Fruit fly (Drosophila melanogaster) whole organism, wandering third instar larva: Measurements from ENCODE around the gene CG32713.

Experiments used
- Rel ChIP-seq, 2 experiments: fragments of 200-800 bp; sonication (Bioruptor generic) in 1 of 2; optimal IDR thresholded peaks; 2 replicates in 1 of 2; 3 replicates in 1 of 2; lab custom pipeline; 2016 to 2019; ENCODE audit warnings: mild to moderate bottlenecking in 2 of 2, missing biosample characterization in 2 of 2, missing genetic modification characterization in 2 of 2, moderate library complexity in 1 of 2
- Sp1 ChIP-seq: fragments of 200-800 bp; sonication (Bioruptor generic); optimal IDR thresholded peaks from 3 replicates; lab custom pipeline; 2019; ENCODE audit warnings: missing biosample characterization, mild to moderate bottlenecking, missing genetic modification characterization, moderate library complexity
- ey ChIP-seq: fragments of 200-800 bp; sonication (Bioruptor generic); optimal IDR thresholded peaks from 2 replicates; lab custom pipeline; 2016; ENCODE audit warnings: missing biosample characterization, missing genetic modification characterization
- h ChIP-seq: fragments of 200-800 bp; sonication (Bioruptor generic); optimal IDR thresholded peaks from 3 replicates; lab custom pipeline; 2016; ENCODE audit warnings: missing biosample characterization, mild to moderate bottlenecking, missing genetic modification characterization

DNA sequence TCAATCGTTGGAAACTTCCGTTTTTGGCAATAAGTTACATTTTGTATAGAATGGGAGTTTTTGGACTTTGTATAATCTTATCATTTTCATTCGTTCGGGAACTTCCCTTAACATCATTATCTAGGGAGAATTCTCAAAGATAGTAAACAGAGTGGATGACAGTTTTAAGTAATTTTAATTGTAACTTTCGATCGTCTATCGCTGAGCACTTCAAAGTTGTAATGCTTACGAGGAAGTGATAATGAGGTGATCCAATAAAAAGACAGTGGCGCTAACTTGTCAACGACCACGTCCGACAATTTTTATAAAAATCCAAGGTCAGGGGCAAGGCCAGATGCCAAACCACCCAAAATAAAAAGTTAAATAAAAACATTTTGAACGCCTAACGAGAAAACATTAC is 38.9 kb upstream of the CG32713 start:
- no peak for TF ChIP-seq ey (GFP tag; lab: Kevin White, UChicago)
- no peak for TF ChIP-seq h (GFP tag; lab: Kevin White, UChicago)
- TF ChIP-seq Rel (GFP tag; optimal IDR thresholded peaks at IDR 0.05; lab: Kevin White, UChicago), result no peak
- TF ChIP-seq Rel (tag; optimal IDR thresholded peaks at IDR 0.05; lab: Kevin White, UChicago), result no peak
- TF ChIP-seq Sp1 (GFP tag; lab: Kevin White, UChicago), result no peak
